Worm (Caenorhabditis elegans) whole organism, late embryonic: ENCODE results near the gene stim-1.

Experiments
- hlh-15 ChIP-seq: sonication (generic microtip); optimal IDR thresholded peaks from 2 replicates; lab custom pipeline; 2016; ENCODE audit warnings: missing genetic modification characterization, missing compliant biosample characterization
- pat-9 ChIP-seq: fragments of 200-800 bp; sonication (Bioruptor generic); optimal IDR thresholded peaks from 2 replicates; lab custom pipeline; 2018; ENCODE audit warnings: mild to moderate bottlenecking, missing genetic modification characterization, moderate library complexity, missing compliant biosample characterization

DNA sequence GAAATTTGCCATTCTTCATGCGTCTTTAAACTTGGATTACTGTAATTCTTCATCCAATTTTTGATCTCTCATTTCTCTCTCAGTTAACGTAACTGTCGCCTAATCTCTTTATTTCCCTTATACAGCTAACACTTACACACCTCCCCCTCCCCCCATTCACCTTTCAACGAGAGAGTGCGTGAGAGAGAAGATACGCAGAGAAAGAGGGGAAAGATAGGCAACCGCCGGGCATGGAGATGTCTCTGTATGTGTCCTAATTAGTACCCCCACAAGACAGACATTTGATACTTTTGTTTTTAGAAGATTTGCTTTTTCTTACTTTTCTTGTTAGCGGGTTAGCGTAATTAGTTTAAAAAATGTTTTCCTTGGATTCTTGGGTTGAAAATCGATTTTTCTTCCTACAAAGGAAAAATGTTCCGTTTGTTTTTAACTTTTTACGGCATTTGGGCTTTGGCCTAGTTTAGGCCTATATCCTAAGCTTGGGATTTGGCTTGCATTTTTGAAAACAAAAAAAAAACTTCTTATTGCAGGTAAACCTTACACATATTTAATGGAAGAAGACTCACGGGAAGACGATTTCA, 15.9 kb upstream of the stim-1 start, which contains the start of gene affl-2:
- TF ChIP-seq pat-9 (tag; lab: Kevin White, UChicago) (no peak), hlh-15 (tag; lab: Kevin White, UChicago) (no peak)
